Worm (Caenorhabditis elegans): Measurements from ENCODE around the gene cni-1.

- no peak for TF ChIP-seq mep-1 (tag; optimal IDR thresholded peaks at IDR 0.05)
- no peak for TF ChIP-seq bed-3 (GFP tag; optimal IDR thresholded peaks at IDR 0.05)
These were observed 27.6 kb upstream of the cni-1 start, which contains the start of gene noca-1 for ce11 chrV:13152575-13152974.

All from whole organism, mixed stage, embryonic.